Worm (Caenorhabditis elegans) whole organism, late embryonic: Measurements from ENCODE around the gene mrpl-11.

Experiments used
- K02D7.2 ChIP-seq: sonication (generic microtip); optimal IDR thresholded peaks from 2 replicates; lab custom pipeline; 2017; ENCODE audit warnings: mild to moderate bottlenecking, missing genetic modification characterization, missing compliant biosample characterization
- Y22D7AL.16 ChIP-seq: sonication (generic microtip); optimal IDR thresholded peaks from 2 replicates; lab custom pipeline; 2016; ENCODE audit warnings: missing genetic modification characterization, missing compliant biosample characterization
- ceh-14 ChIP-seq: sonication (generic microtip); optimal IDR thresholded peaks from 2 replicates; lab custom pipeline; 2016; ENCODE audit warnings: missing genotype, missing genetic modification characterization, missing compliant biosample characterization
- ceh-22 ChIP-seq: sonication (generic microtip); optimal IDR thresholded peaks from 2 replicates; lab custom pipeline; 2017; ENCODE audit warnings: missing biosample characterization, missing genetic modification characterization
- ceh-34 ChIP-seq: sonication (generic microtip); optimal IDR thresholded peaks from 2 replicates; lab custom pipeline; 2016; ENCODE audit warnings: mild to moderate bottlenecking, missing genetic modification characterization, missing compliant biosample characterization
- ceh-6 ChIP-seq: fragments of 200-800 bp; sonication (Bioruptor generic); optimal IDR thresholded peaks from 2 replicates; lab custom pipeline; 2018; ENCODE audit warnings: mild to moderate bottlenecking, missing genetic modification characterization, missing compliant biosample characterization
- elt-4 ChIP-seq: sonication (generic microtip); optimal IDR thresholded peaks from 2 replicates; lab custom pipeline; 2016; ENCODE audit warnings: missing genetic modification characterization, missing compliant biosample characterization
- eyg-1 ChIP-seq: sonication (generic microtip); optimal IDR thresholded peaks from 2 replicates; lab custom pipeline; 2016; ENCODE audit warnings: missing genotype, missing genetic modification characterization, missing compliant biosample characterization
- hlh-8 ChIP-seq: sonication (generic microtip); optimal IDR thresholded peaks from 2 replicates; lab custom pipeline; 2016; ENCODE audit warnings: missing genotype, missing genetic modification characterization, missing compliant biosample characterization
- lim-6 ChIP-seq: sonication (generic microtip); optimal IDR thresholded peaks from 2 replicates; lab custom pipeline; 2016; ENCODE audit warnings: missing genetic modification characterization, missing compliant biosample characterization
- odd-2 ChIP-seq: sonication (generic microtip); optimal IDR thresholded peaks from 2 replicates; lab custom pipeline; 2017; ENCODE audit warnings: antibody characterized with exemption, mild to moderate bottlenecking, missing genetic modification characterization, missing compliant biosample characterization
- pax-1 ChIP-seq: fragments of 150-350 bp; optimal IDR thresholded peaks from 2 replicates; lab custom pipeline; 2014; ENCODE audit warnings: missing biosample characterization, missing genetic modification characterization
- pqm-1 ChIP-seq: sonication (generic microtip); optimal IDR thresholded peaks from 2 replicates; lab custom pipeline; 2016; ENCODE audit warnings: missing genetic modification characterization, missing compliant biosample characterization
- rnt-1 ChIP-seq: sonication (generic microtip); optimal IDR thresholded peaks from 2 replicates; lab custom pipeline; 2016; ENCODE audit warnings: missing genetic modification characterization, missing compliant biosample characterization
- sdc-2 ChIP-seq: sonication (generic microtip); optimal IDR thresholded peaks from 2 replicates; lab custom pipeline; 2016; ENCODE audit warnings: missing genotype, missing genetic modification characterization, missing compliant biosample characterization
- unc-86 ChIP-seq: sonication (generic microtip); optimal IDR thresholded peaks from 2 replicates; lab custom pipeline; 2016; ENCODE audit warnings: missing genetic modification characterization, missing compliant biosample characterization
- ztf-16 ChIP-seq: sonication (generic microtip); optimal IDR thresholded peaks from 2 replicates; lab custom pipeline; 2017; ENCODE audit warnings: missing genetic modification characterization, missing compliant biosample characterization

Gene mrpl-11

DNA sequence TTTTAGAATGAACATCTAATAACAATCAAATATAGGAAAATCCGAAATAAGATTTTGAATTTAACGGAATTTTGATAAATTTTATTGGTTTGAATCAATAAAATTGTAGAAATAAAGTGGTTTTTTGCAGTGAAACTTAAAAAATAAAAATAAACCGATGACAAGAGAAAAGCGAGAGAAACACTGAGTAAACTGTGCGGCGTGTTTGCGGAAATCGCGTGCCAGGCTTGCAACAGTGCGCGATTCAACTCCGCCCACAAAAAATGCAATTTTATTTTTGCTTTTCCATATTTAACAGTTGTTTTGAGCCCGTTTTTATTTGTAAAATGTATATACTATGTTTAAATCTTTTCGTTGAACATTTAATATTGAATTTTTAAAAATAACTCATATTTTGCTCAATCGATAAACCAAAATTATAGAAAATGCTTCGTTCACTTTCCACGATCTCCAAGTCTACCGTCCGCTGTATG is 50.5 kb downstream of the mrpl-11 start, which contains the start of gene mtss-1 (continued):
- TF ChIP-seq rnt-1: peak; percentile 63
- no peak for TF ChIP-seq ceh-22 (tag; lab: Kevin White, UChicago)
- peak; percentile 59 for TF ChIP-seq hlh-8
- TF ChIP-seq ztf-16 (tag; lab: Kevin White, UChicago): peak; percentile 79
- peak; percentile 76 for TF ChIP-seq unc-86 (tag; lab: Kevin White, UChicago)
- TF ChIP-seq elt-4 (tag; lab: Kevin White, UChicago): no peak
- TF ChIP-seq ceh-6 (GFP tag; lab: Kevin White, UChicago): peak; percentile 67
- peak; percentile 81 for TF ChIP-seq ceh-34 (tag; lab: Kevin White, UChicago)
- TF ChIP-seq eyg-1 (tag; lab: Kevin White, UChicago): peak; percentile 64
- TF ChIP-seq K02D7.2 (tag; lab: Kevin White, UChicago): peak; percentile 74
- peak; percentile 2 for TF ChIP-seq lim-6 (tag; lab: Kevin White, UChicago)
- peak; percentile 52 for TF ChIP-seq Y22D7AL.16 (tag; lab: Kevin White, UChicago)
- TF ChIP-seq pax-1 (tag; lab: Kevin White, UChicago): no peak
- TF ChIP-seq ceh-14 (tag; lab: Kevin White, UChicago): peak; percentile 85
- TF ChIP-seq odd-2 (tag; lab: Kevin White, UChicago): peak; percentile 77
- TF ChIP-seq pqm-1 (tag; lab: Kevin White, UChicago): no peak
- no peak for TF ChIP-seq sdc-2 (tag; lab: Kevin White, UChicago)
- TF ChIP-seq, all 69 proteins: peak for 51
